Worm (Caenorhabditis elegans): ENCODE results near the gene col-10.

The col-10 gene

DNA sequence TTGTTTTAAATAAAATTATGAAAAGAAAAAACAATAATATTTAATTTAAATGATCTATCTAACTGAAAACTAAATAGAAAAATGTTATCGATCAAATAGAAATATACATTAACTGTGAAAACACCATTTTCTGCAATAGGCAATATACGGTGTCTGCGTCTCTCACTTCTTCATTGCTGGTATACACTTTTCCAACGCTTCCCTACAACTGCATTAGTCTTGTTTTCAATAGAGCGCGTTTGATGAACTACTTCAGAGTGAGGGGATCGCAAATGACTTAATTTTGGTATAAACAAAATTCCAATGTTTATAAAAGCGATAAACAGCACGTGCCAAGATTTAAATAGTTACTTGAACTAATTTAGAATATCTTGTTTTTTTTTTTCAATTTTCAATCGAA lies 47.4 kb upstream of the col-10 start (continued):
- TF ChIP-seq dmd-9 (GFP tag; IDR thresholded peaks at IDR 0.05) (no peak), dve-1 (tag; optimal IDR thresholded peaks at IDR 0.05; ENCODE audit: insufficient read depth) (peak; percentile 86), pqm-1 (tag; optimal IDR thresholded peaks at IDR 0.05) (peak; percentile 72), T20F7.1 (GFP tag; optimal IDR thresholded peaks at IDR 0.05) (peak; percentile 47), lir-3 (tag; optimal IDR thresholded peaks at IDR 0.05) (no peak), lin-29 (GFP tag; IDR thresholded peaks at IDR 0.05) (no peak), lin-15B (tag; optimal IDR thresholded peaks at IDR 0.05) (no peak), zip-2 (tag; optimal IDR thresholded peaks at IDR 0.05) (no peak), lin-38 (GFP tag; IDR thresholded peaks at IDR 0.05) (peak; percentile 82), zfp-3 (GFP tag; conservative IDR thresholded peaks at IDR 0.05) (no peak), tra-1 (GFP tag; IDR thresholded peaks at IDR 0.05) (no peak), ceh-28 (tag; optimal IDR thresholded peaks at IDR 0.05) (no peak), Y48G9A.11 (GFP tag; IDR thresholded peaks at IDR 0.05) (no peak), ceh-82 (tag; optimal IDR thresholded peaks at IDR 0.05) (no peak), nhr-28 (tag; optimal IDR thresholded peaks at IDR 0.05) (peak; percentile 93), ceh-20 (GFP tag; IDR thresholded peaks at IDR 0.05) (no peak), nhr-76 (tag; optimal IDR thresholded peaks at IDR 0.05) (no peak), php-3 (GFP tag; IDR thresholded peaks at IDR 0.05) (no peak), ceh-44 (GFP tag; IDR thresholded peaks at IDR 0.05) (no peak), nhr-41 (GFP tag; IDR thresholded peaks at IDR 0.05) (no peak), F26F4.8 (GFP tag; conservative IDR thresholded peaks at IDR 0.05) (no peak), nhr-48 (tag; optimal IDR thresholded peaks at IDR 0.05) (no peak), Y105C5A.15 (GFP tag; IDR thresholded peaks at IDR 0.05) (no peak), mep-1 (tag; optimal IDR thresholded peaks at IDR 0.05) (peak; percentile 81), skn-1 (tag; optimal IDR thresholded peaks at IDR 0.05) (no peak), aha-1 (tag) (no peak), zag-1 (tag; optimal IDR thresholded peaks at IDR 0.05) (no peak), nhr-11 (tag; optimal IDR thresholded peaks at IDR 0.05) (peak; percentile 43), ztf-11 (tag; optimal IDR thresholded peaks at IDR 0.05) (no peak), nhr-237 (tag; optimal IDR thresholded peaks at IDR 0.05) (no peak), F37D6.2 (tag; optimal IDR thresholded peaks at IDR 0.05) (no peak), hif-1 (tag; optimal IDR thresholded peaks at IDR 0.05) (peak in 1 of 2 experiments; percentile 33), unc-130 (GFP tag; optimal IDR thresholded peaks at IDR 0.05) (no peak), mes-2 (tag; optimal IDR thresholded peaks at IDR 0.05; ENCODE audit: poor library complexity, severe bottlenecking) (peak; percentile 66), madf-5 (GFP tag; IDR thresholded peaks at IDR 0.05) (no peak), madf-9 (GFP tag; conservative IDR thresholded peaks at IDR 0.05) (no peak), zip-11 (GFP tag; IDR thresholded peaks at IDR 0.05) (no peak), daf-19 (GFP tag; conservative IDR thresholded peaks at IDR 0.05) (no peak), F44E2.7 (GFP tag; IDR thresholded peaks at IDR 0.05) (no peak), hlh-30 (tag; optimal IDR thresholded peaks at IDR 0.05; ENCODE audit: insufficient read depth) (peak; percentile 44), nhr-111 (GFP tag; optimal IDR thresholded peaks at IDR 0.05) (no peak), dmd-8 (GFP tag; IDR thresholded peaks at IDR 0.05) (no peak), Y5F2A.4 (GFP tag; optimal IDR thresholded peaks at IDR 0.05) (no peak), Y75B8A.6 (GFP tag; IDR thresholded peaks at IDR 0.05) (no peak), mxl-3 (GFP tag; optimal IDR thresholded peaks at IDR 0.05) (peak; percentile 41), aly-2 (tag; optimal IDR thresholded peaks at IDR 0.05) (no peak), tag-97 (GFP tag; IDR thresholded peaks at IDR 0.05) (no peak), ceh-32 (tag; optimal IDR thresholded peaks at IDR 0.05; ENCODE audit: poor library complexity) (no peak), dmd-6 (GFP tag; IDR thresholded peaks at IDR 0.05) (0 out of 2 replicates have a peak, but pooled peaks have one; percentile 14), dpl-1 (GFP tag; optimal IDR thresholded peaks at IDR 0.05) (peak; percentile 64), mdt-29 (GFP tag; IDR thresholded peaks at IDR 0.05) (no peak), egl-43 (GFP tag; IDR thresholded peaks at IDR 0.05) (no peak), rbr-2 (tag; optimal IDR thresholded peaks at IDR 0.05) (peak; percentile 47)
